Fruit fly (Drosophila melanogaster): ENCODE results near the gene mge.

The mge gene

dm6 chr3L:3925487-3925886, 15.8 kb upstream of the mge start (continued):
- TF ChIP-seq CG8290 (GFP tag; optimal IDR thresholded peaks at IDR 0.05) (no peak), CG8290 (tag; optimal IDR thresholded peaks at IDR 0.05) (peak in 1 of 2 experiments; percentile 45), trh (GFP tag; optimal IDR thresholded peaks at IDR 0.05) (no peak), Med (GFP tag) (peak; percentile 69), mirr (GFP tag; optimal IDR thresholded peaks at IDR 0.05) (peak; percentile 2), Myb (GFP tag; optimal IDR thresholded peaks at IDR 0.05) (no peak), HmgZ (tag; optimal IDR thresholded peaks at IDR 0.05) (peak; percentile 37)

- TF ChIP-seq Lhr (GFP tag; optimal IDR thresholded peaks at IDR 0.05) (no peak), exex (tag; optimal IDR thresholded peaks at IDR 0.05) (peak; percentile 91), wek (GFP tag; optimal IDR thresholded peaks at IDR 0.05) (no peak), CG2202 (tag; optimal IDR thresholded peaks at IDR 0.05) (no peak), pnt (GFP tag; optimal IDR thresholded peaks at IDR 0.05) (no peak), CG34376 (GFP tag; optimal IDR thresholded peaks at IDR 0.05) (peak; percentile 47), GATAe (GFP tag; conservative IDR thresholded peaks at IDR 0.05) (peak; percentile 57; the same call in 1 of the 2 replicates), grn (GFP tag; optimal IDR thresholded peaks at IDR 0.05) (peak; percentile 49), CG17385 (GFP tag; optimal IDR thresholded peaks at IDR 0.05) (no peak), cwo (GFP tag; optimal IDR thresholded peaks at IDR 0.05) (peak; percentile 12), mirr (GFP tag; optimal IDR thresholded peaks at IDR 0.05) (peak; percentile 73)
Measured at dm6 chr3L:3923631-3924274, 14.0 kb upstream of the mge start.

dm6 chr3L:3912134-3912533, 2.4 kb upstream of the mge start:
- TF ChIP-seq wek (GFP tag; optimal IDR thresholded peaks at IDR 0.05) = no peak
- no peak for TF ChIP-seq Sry-β (GFP tag; optimal IDR thresholded peaks at IDR 0.05)
- TF ChIP-seq CG14965 (GFP tag; optimal IDR thresholded peaks at IDR 0.05; ENCODE audit: borderline replicate concordance) = no peak
- no peak for TF ChIP-seq inv (GFP tag; IDR thresholded peaks at IDR 0.05; ENCODE audit: partially characterized antibody)
- no peak for TF ChIP-seq ase (GFP tag; IDR thresholded peaks at IDR 0.05)
- 0 out of 2 replicates have a peak, but pooled peaks have one; percentile 13 for TF ChIP-seq sob (GFP tag; IDR thresholded peaks at IDR 0.05)
- TF ChIP-seq Ets65A (GFP tag) = peak; percentile 92
- TF ChIP-seq CG7372 (GFP tag; IDR thresholded peaks at IDR 0.05) = peak; percentile 76
- TF ChIP-seq slbo (GFP tag; IDR thresholded peaks at IDR 0.05) = no peak
- TF ChIP-seq CG1792 (GFP tag; optimal IDR thresholded peaks at IDR 0.05) = no peak
- peak; percentile 15 for TF ChIP-seq sens (GFP tag)
- no peak for TF ChIP-seq grau (tag; optimal IDR thresholded peaks at IDR 0.05)
- no peak for TF ChIP-seq Six4 (GFP tag; optimal IDR thresholded peaks at IDR 0.05)
- no peak for TF ChIP-seq CG9817 (tag; optimal IDR thresholded peaks at IDR 0.05)
- TF ChIP-seq CG11456 (GFP tag; IDR thresholded peaks at IDR 0.05) = no peak
- TF ChIP-seq pita (GFP tag; optimal IDR thresholded peaks at IDR 0.05) = no peak
- TF ChIP-seq trem (tag; optimal IDR thresholded peaks at IDR 0.05) = no peak
- no peak for TF ChIP-seq CG9609 (GFP tag; optimal IDR thresholded peaks at IDR 0.05)
- no peak for TF ChIP-seq chif (GFP tag; optimal IDR thresholded peaks at IDR 0.05)

Data from whole organism, embryonic.